Worm (Caenorhabditis elegans): Measurements from ENCODE around the gene C15C7.4.

DNA sequence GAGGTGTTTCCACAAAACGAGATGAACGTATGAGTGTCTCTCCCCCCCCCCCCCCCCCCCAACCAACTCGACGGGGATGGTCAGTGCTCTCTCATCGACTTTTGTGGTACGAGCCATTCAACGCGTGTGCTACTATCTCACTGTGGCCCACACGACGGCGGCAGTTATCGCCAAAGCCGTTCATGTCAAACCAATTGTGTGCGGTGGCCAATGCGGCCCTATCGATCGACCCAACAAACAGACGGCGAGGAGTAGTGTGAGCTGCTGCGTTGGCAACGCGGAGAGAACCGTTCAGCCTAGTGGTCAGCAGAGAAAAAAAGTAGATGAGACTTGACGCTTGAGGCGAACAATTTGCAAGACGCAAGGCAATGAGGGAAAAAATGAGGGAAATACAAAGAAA, 42.5 kb upstream of the C15C7.4 start:
- TF ChIP-seq T22C8.4 (GFP tag; IDR thresholded peaks at IDR 0.05) = peak; percentile 77
- no peak for TF ChIP-seq ztf-29 (GFP tag; IDR thresholded peaks at IDR 0.05)
- TF ChIP-seq flt-1 (GFP tag; IDR thresholded peaks at IDR 0.05) = peak; percentile 61; the same call in 1 of the 2 replicates
- TF ChIP-seq klf-2 (GFP tag; conservative IDR thresholded peaks at IDR 0.05) = no peak
